Worm (Caenorhabditis elegans) whole organism, young adult: ENCODE measurements around the gene ZK1240.3.

Experiments used
- B0261.1 ChIP-seq: sonication (generic microtip); optimal IDR thresholded peaks from 2 replicates; lab custom pipeline; 2016; ENCODE audit warnings: mild to moderate bottlenecking, missing genetic modification characterization, moderate library complexity, missing compliant biosample characterization
- F22D6.2 ChIP-seq: sonication (generic microtip); optimal IDR thresholded peaks from 2 replicates; lab custom pipeline; 2016; ENCODE audit warnings: mild to moderate bottlenecking, missing genetic modification characterization, missing compliant biosample characterization
- F39B2.1 ChIP-seq: fragments of 200-800 bp; sonication (Bioruptor generic); IDR thresholded peaks from 2 replicates; pipeline ENCODE4 v1.3.6; 2022; ENCODE audit warnings: missing genetic modification reagents, missing genetic modification characterization, missing compliant biosample characterization
- F49E8.2 ChIP-seq: sonication (generic microtip); optimal IDR thresholded peaks from 3 replicates; lab custom pipeline; 2017; ENCODE audit warnings: missing genetic modification characterization, mild to moderate bottlenecking, missing compliant biosample characterization, antibody characterized with exemption, moderate library complexity; ENCODE audit not compliant: insufficient read depth
- F57C9.4 ChIP-seq: sonication (generic microtip); optimal IDR thresholded peaks from 2 replicates; lab custom pipeline; 2017; ENCODE audit warnings: mild to moderate bottlenecking, missing genetic modification characterization, missing compliant biosample characterization
- T07F8.4 ChIP-seq: sonication (generic microtip); optimal IDR thresholded peaks from 2 replicates; lab custom pipeline; 2016; ENCODE audit warnings: mild to moderate bottlenecking, missing genetic modification characterization, moderate library complexity, missing compliant biosample characterization
- Y53F4B.3 ChIP-seq: fragments of 200-800 bp; sonication (Bioruptor generic); IDR thresholded peaks from 2 replicates; pipeline ENCODE4 v1.3.6; 2022; ENCODE audit warnings: missing genetic modification reagents, missing genetic modification characterization, missing compliant biosample characterization
- Y56A3A.18 ChIP-seq: fragments of 200-800 bp; sonication (Bioruptor generic); IDR thresholded peaks from 2 replicates; pipeline ENCODE4 v1.3.6; 2022; ENCODE audit warnings: missing genetic modification reagents, missing genetic modification characterization, missing compliant biosample characterization
- ZK185.1 ChIP-seq: sonication (generic microtip); optimal IDR thresholded peaks from 2 replicates; lab custom pipeline; 2016; ENCODE audit warnings: mild to moderate bottlenecking, missing genetic modification characterization, missing compliant biosample characterization; ENCODE audit not compliant: poor library complexity, severe bottlenecking
- akir-1 ChIP-seq: fragments of 200-800 bp; sonication (Bioruptor generic); optimal IDR thresholded peaks from 2 replicates; lab custom pipeline; 2018; ENCODE audit warnings: mild to moderate bottlenecking, missing genetic modification characterization, moderate library complexity, missing compliant biosample characterization
- ama-1 ChIP-seq, 3 experiments: fragments of 150-350 bp in 1 of 3; sonication (generic microtip) in 2 of 3; optimal IDR thresholded peaks; 2 replicates each; lab custom pipeline; 2014 to 2018; ENCODE audit warnings: missing biosample characterization in 2 of 3, missing genetic modification characterization in 2 of 3, missing genetic modification reagents in 2 of 3
- aptf-2 ChIP-seq: fragments of 200-800 bp; sonication (Bioruptor generic); conservative IDR thresholded peaks from 2 replicates; pipeline ENCODE4 v1.3.6; 2022; ENCODE audit warnings: missing genetic modification reagents, missing genetic modification characterization, missing compliant biosample characterization
- attf-6 ChIP-seq: fragments of 200-800 bp; sonication (Bioruptor generic); IDR thresholded peaks from 2 replicates; pipeline ENCODE4 v1.3.6; 2022; ENCODE audit warnings: missing genetic modification reagents, missing genetic modification characterization, missing compliant biosample characterization
- ceh-100 ChIP-seq: fragments of 200-800 bp; sonication (Bioruptor generic); IDR thresholded peaks from 2 replicates; pipeline ENCODE4 v1.3.6; 2022; ENCODE audit warnings: missing genetic modification reagents, missing genetic modification characterization, missing compliant biosample characterization
- ceh-40 ChIP-seq: fragments of 200-800 bp; sonication (Bioruptor generic); IDR thresholded peaks from 2 replicates; pipeline ENCODE4 v1.3.6; 2022; ENCODE audit warnings: missing genetic modification characterization, missing compliant biosample characterization
- dox-1 ChIP-seq: fragments of 200-800 bp; sonication (Bioruptor generic); IDR thresholded peaks from 2 replicates; pipeline ENCODE4 v1.3.6; 2022; ENCODE audit warnings: missing genetic modification reagents, missing genetic modification characterization, missing compliant biosample characterization
- dpff-1 ChIP-seq: sonication (generic microtip); optimal IDR thresholded peaks from 2 replicates; lab custom pipeline; 2017; ENCODE audit warnings: mild to moderate bottlenecking, missing genetic modification characterization, missing compliant biosample characterization
- egl-18 ChIP-seq: fragments of 200-800 bp; sonication (Bioruptor generic); IDR thresholded peaks from 2 replicates; pipeline ENCODE4 v1.3.6; 2022; ENCODE audit warnings: missing genetic modification reagents, missing genetic modification characterization, missing compliant biosample characterization
- him-1 ChIP-seq: sonication (generic microtip); optimal IDR thresholded peaks from 2 replicates; lab custom pipeline; 2016; ENCODE audit warnings: missing genotype, missing genetic modification reagents, missing genetic modification characterization, missing compliant biosample characterization
- hlh-12 ChIP-seq: sonication (generic microtip); optimal IDR thresholded peaks from 2 replicates; lab custom pipeline; 2016; ENCODE audit warnings: missing genetic modification characterization, missing compliant biosample characterization
- lag-1 ChIP-seq: fragments of 200-800 bp; sonication (Bioruptor generic); IDR thresholded peaks from 2 replicates; pipeline ENCODE4 v1.3.6; 2022; ENCODE audit warnings: missing genetic modification reagents, missing genetic modification characterization, missing compliant biosample characterization
- nhr-120 ChIP-seq: fragments of 200-800 bp; sonication (Bioruptor generic); IDR thresholded peaks from 2 replicates; pipeline ENCODE4 v1.3.6; 2022; ENCODE audit warnings: missing genetic modification characterization, missing compliant biosample characterization
- nhr-179 ChIP-seq: sonication (generic microtip); optimal IDR thresholded peaks from 2 replicates; lab custom pipeline; 2016; ENCODE audit warnings: mild to moderate bottlenecking, missing genetic modification characterization, missing compliant biosample characterization
- nhr-27 ChIP-seq: fragments of 200-800 bp; sonication (Bioruptor generic); optimal IDR thresholded peaks from 2 replicates; lab custom pipeline; 2018; ENCODE audit warnings: mild to moderate bottlenecking, missing genetic modification characterization, moderate library complexity, missing compliant biosample characterization
- pha-4 ChIP-seq: fragments of 150-350 bp; sonication (generic microtip); optimal IDR thresholded peaks from 2 replicates; lab custom pipeline; 2014; ENCODE audit warnings: missing biosample characterization, missing genetic modification reagents, missing genetic modification characterization
- sdz-38 ChIP-seq: sonication (generic microtip); optimal IDR thresholded peaks from 2 replicates; lab custom pipeline; 2016; ENCODE audit warnings: missing genotype, missing genetic modification characterization, missing compliant biosample characterization
- snpc-3.4 ChIP-seq: sonication (generic microtip); optimal IDR thresholded peaks from 2 replicates; lab custom pipeline; 2017; ENCODE audit warnings: missing genetic modification characterization, mild to moderate bottlenecking, missing compliant biosample characterization, antibody characterized with exemption, moderate library complexity, missing genotype, missing genetic modification reagents
- tlf-1 ChIP-seq: fragments of 200-800 bp; sonication (Bioruptor generic); optimal IDR thresholded peaks from 2 replicates; lab custom pipeline; 2018; ENCODE audit warnings: mild to moderate bottlenecking, missing genetic modification characterization, missing compliant biosample characterization
- unc-130 ChIP-seq: sonication (generic microtip); optimal IDR thresholded peaks from 2 replicates; lab custom pipeline; 2016; ENCODE audit warnings: missing genetic modification reagents, missing genetic modification characterization, missing compliant biosample characterization

Gene ZK1240.3

DNA sequence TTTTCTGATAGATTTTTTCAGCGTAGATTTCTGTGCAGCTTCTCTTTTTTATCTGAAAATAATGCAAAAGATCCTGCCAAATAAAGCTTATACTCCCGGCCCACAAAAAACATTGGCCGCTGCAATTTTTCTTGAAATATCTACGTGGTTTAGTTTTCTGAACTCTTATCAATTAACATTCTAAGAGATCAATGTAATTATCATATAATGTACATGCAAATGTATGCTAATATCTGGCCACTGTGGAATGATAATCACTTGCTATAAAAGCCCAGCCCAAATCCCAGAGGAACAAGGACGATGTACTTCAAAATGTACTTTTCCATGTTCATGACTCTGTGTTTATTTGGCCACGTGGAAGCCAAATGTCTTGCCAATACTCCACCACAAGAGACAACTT is 34.3 kb downstream of the ZK1240.3 start, which contains the start of gene F43C11.2:
TSS of gene F43C11.2 (plus strand) at position 301 of the 400 bp plus-strand sequence.
- no peak for TF ChIP-seq tlf-1 (GFP tag; lab: Kevin White, UChicago)
- TF ChIP-seq hlh-12, result no peak
- no peak for TF ChIP-seq him-1 (tag; lab: Kevin White, UChicago)
- no peak for TF ChIP-seq dox-1 (GFP tag; lab: Robert Waterston, UW)
- TF ChIP-seq sdz-38 (tag; lab: Kevin White, UChicago), result no peak
- TF ChIP-seq aptf-2 (GFP tag; lab: Robert Waterston, UW), result no peak

DNA sequence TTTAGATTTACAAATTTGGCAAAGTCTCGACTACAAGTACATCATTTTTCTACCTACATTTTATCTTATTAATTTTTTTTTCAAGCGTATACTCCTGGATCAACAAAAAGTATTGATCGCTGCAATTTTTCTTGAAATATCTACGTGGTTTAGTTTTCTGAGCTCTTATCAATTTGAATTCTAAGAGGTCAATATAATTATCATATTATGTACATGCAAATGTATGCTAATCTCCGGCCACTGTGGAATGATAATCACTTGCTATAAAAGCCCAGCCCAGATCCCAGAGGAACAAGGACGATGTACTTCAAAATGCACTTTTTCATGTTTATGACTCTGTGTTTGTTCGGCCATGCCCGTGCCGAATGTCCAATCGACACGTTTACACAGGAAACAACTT is 36.7 kb downstream of the ZK1240.3 start, which contains the start of gene F43C11.1:
TSS of gene F43C11.1 (plus strand) at position 301 of the 400 bp plus-strand sequence.
- TF ChIP-seq nhr-27 (tag; lab: Kevin White, UChicago), result no peak
- TF ChIP-seq dpff-1, result no peak
- no peak for TF ChIP-seq F39B2.1 (GFP tag; lab: Robert Waterston, UW)
- no peak for TF ChIP-seq lag-1 (GFP tag; lab: Robert Waterston, UW)
- TF ChIP-seq F49E8.2 (tag; lab: Kevin White, UChicago), result no peak
- no peak for TF ChIP-seq unc-130 (GFP tag; lab: Kevin White, UChicago)
- no peak for TF ChIP-seq B0261.1 (tag; lab: Kevin White, UChicago)
- TF ChIP-seq ama-1 (optimal IDR thresholded peaks at IDR 0.05; lab: Kevin White, UChicago), result no peak
- no peak for TF ChIP-seq ama-1 (GFP tag; optimal IDR thresholded peaks at IDR 0.05; lab: Kevin White, UChicago)
- TF ChIP-seq nhr-120, result no peak
- no peak for TF ChIP-seq pha-4 (tag; lab: Kevin White, UChicago)
- no peak for TF ChIP-seq T07F8.4
- TF ChIP-seq ZK185.1 (tag; lab: Kevin White, UChicago), result no peak
- TF ChIP-seq akir-1 (GFP tag; lab: Kevin White, UChicago), result no peak

DNA sequence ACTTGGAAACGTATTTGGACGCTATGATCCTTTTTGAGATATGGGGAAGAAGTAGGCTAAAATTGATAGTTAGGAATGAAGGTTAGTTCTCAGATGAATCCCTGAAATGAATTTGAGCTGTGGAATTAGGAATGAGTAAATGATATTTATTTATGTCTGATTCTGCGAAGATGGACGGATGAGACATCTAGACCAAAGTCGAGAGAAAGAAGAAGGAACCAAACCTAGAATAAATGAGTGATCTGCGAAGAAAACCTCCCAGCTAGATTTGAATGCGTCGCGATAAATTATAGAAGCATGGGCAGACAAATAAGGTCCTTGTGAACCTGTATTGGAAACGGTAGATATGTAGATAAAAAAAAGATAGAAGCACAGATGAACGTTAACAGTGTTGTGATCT is 39.8 kb downstream of the ZK1240.3 start, which contains the start of gene F43C11.16:
TSS of gene F43C11.16 (minus strand) at position 101 of the 400 bp plus-strand sequence.
- no peak for TF ChIP-seq ceh-40 (GFP tag; lab: Robert Waterston, UW)

DNA sequence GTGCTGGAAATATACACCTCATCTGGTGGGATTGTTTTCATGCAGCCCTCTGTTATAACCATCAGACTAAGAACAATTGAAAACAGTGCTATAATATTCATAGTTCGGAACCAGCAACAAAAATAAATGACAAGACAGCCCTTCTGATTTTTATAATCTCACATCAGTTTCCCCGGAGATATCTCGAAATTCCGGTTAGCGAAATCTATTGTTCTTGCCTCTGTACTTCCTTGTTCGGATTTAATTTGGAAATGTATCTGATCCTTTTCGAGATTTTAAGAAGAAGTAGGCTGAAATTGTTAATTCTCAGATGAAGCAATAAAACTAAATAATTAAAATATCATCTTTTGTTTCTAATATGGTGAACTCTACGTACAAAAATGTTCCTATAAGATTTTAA is 43.5 kb downstream of the ZK1240.3 start, which contains the start of gene F43C11.11:
TSS of gene F43C11.11 (minus strand) at position 101 of the 400 bp plus-strand sequence.
- TF ChIP-seq snpc-3.4 (no peak), attf-6 (GFP tag; lab: Robert Waterston, UW) (no peak), ceh-100 (GFP tag; lab: Robert Waterston, UW) (no peak), F57C9.4 (tag; lab: Kevin White, UChicago) (no peak), F22D6.2 (no peak), Y53F4B.3 (GFP tag; lab: Robert Waterston, UW) (no peak)

DNA sequence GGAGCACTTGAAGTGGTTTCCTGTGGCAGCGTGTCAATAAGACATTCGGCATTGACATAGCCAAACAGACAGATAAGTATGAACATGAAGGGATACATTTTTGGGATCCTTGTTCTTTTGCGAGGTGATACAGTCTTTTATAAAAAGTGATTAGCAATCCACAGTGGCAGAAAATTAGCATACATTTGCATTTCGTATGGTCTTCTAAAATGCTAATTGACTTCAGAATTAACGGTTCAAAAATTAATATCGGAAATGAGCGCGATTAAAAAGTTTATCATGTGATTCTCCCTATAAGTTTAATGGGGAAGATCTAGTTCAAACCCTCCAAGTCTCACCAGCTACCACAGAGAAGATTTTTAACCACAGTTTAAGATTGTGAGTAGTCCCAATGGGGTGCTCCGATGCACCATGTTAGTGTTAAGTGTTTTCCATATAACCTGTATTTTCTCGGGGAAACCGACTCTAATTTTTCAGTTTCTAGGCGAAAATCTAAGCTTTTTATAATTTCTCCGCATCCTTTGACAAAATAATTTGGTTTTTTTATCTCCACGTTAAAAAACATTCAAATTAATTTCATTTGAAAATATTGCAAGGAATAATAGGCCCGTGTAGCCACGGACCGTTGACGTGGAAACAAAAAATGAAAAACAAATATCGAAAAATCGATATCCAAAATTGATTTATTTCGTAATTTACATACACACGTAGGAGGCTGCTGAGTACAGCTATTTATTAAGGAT is 46.7 kb downstream of the ZK1240.3 start, which contains the start of the genes F43C11.12 and F16G10.5:
TSS of gene F43C11.12 (minus strand) at position 101 of the 743 bp plus-strand sequence.
TSS of gene F16G10.5 (plus strand) at position 693 of the 743 bp plus-strand sequence.
- TF ChIP-seq egl-18 (no peak), Y56A3A.18 (GFP tag; lab: Robert Waterston, UW) (no peak), him-1 (tag; lab: Kevin White, UChicago) (no peak)
- TF ChIP-seq, all 124 proteins: peak for 0

DNA sequence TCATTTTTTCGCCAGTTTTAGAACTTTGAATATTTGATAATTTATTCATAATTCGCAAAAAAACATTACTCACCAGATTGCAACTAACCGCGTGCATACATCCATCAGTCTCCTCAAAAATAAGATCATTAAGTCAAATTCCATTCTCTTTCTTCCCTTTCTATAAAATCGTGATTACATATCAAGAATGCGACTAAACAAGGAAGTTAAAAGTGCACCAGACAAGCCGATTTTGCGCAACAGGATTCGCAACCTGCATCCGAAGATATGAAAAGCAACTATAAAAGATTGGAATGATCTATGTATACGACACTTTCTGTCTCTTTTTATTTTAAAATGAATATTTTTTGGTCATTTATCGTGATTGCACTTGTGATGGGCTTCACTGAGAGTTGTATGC is 48.8 kb downstream of the ZK1240.3 start, which contains the start of gene hpo-25:
TSS of gene hpo-25 (plus strand) at position 301 of the 400 bp plus-strand sequence.
- TF ChIP-seq F39B2.1 (GFP tag; lab: Robert Waterston, UW) (no peak), nhr-179 (tag; lab: Kevin White, UChicago) (no peak)
- TF ChIP-seq, all 124 proteins: peak for 0
